Fruit fly (Drosophila melanogaster) whole organism, embryonic: ENCODE results near the gene CG31882.

Experiments used
- CG10543 ChIP-seq: fragments of 200-800 bp; sonication (Bioruptor generic); optimal IDR thresholded peaks from 3 replicates; lab custom pipeline; 2017; ENCODE audit warnings: missing biosample characterization, mild to moderate bottlenecking, missing genetic modification characterization, moderate library complexity
- CG10654 ChIP-seq: fragments of 200-800 bp; sonication (Bioruptor generic); optimal IDR thresholded peaks from 2 replicates; lab custom pipeline; 2016; ENCODE audit warnings: missing biosample characterization, missing genetic modification characterization
- CG12104 ChIP-seq: fragments of 200-800 bp; sonication (Bioruptor generic); optimal IDR thresholded peaks from 3 replicates; lab custom pipeline; 2016; ENCODE audit warnings: missing biosample characterization, missing genetic modification characterization
- CG12219 ChIP-seq: fragments of 200-800 bp; sonication (Bioruptor generic); optimal IDR thresholded peaks from 3 replicates; lab custom pipeline; 2018; ENCODE audit warnings: missing biosample characterization, mild to moderate bottlenecking, missing genetic modification characterization
- CG13287 ChIP-seq: fragments of 200-800 bp; sonication (Bioruptor generic); IDR thresholded peaks from 2 replicates; pipeline ENCODE4 v1.3.6; 2022; ENCODE audit warnings: missing biosample characterization, missing genetic modification characterization; ENCODE audit not compliant: partially characterized antibody
- CG15479 ChIP-seq: fragments of 200-800 bp; sonication (Bioruptor generic); optimal IDR thresholded peaks from 3 replicates; lab custom pipeline; 2019; ENCODE audit warnings: missing biosample characterization, mild to moderate bottlenecking, missing genetic modification characterization, moderate library complexity
- CG15514 ChIP-seq: fragments of 200-800 bp; sonication (Bioruptor generic); optimal IDR thresholded peaks from 3 replicates; lab custom pipeline; 2017; ENCODE audit warnings: missing biosample characterization, missing genetic modification characterization, mild to moderate bottlenecking, moderate library complexity, missing genetic modification reagents
- CG17186 ChIP-seq: fragments of 200-800 bp; sonication (Bioruptor generic); optimal IDR thresholded peaks from 3 replicates; lab custom pipeline; 2017; ENCODE audit warnings: missing biosample characterization, missing genetic modification reagents, missing genetic modification characterization
- CG18619 ChIP-seq: fragments of 200-800 bp; sonication (Bioruptor generic); optimal IDR thresholded peaks from 3 replicates; lab custom pipeline; 2017; ENCODE audit warnings: missing biosample characterization, mild to moderate bottlenecking, missing genetic modification characterization
- CG2202 ChIP-seq: fragments of 200-800 bp; sonication (Bioruptor generic); optimal IDR thresholded peaks from 2 replicates; lab custom pipeline; 2018; ENCODE audit warnings: missing biosample characterization, mild to moderate bottlenecking, missing genetic modification characterization
- CG2678 ChIP-seq: fragments of 200-800 bp; sonication (Bioruptor generic); optimal IDR thresholded peaks from 3 replicates; lab custom pipeline; 2019; ENCODE audit warnings: missing biosample characterization, mild to moderate bottlenecking, missing genetic modification characterization, moderate library complexity
- CG30431 ChIP-seq: fragments of 200-800 bp; sonication (Bioruptor generic); optimal IDR thresholded peaks from 2 replicates; lab custom pipeline; 2017; ENCODE audit warnings: missing biosample characterization, missing genetic modification characterization
- CG3065 ChIP-seq: fragments of 200-800 bp; sonication (Bioruptor generic); optimal IDR thresholded peaks from 2 replicates; lab custom pipeline; 2016; ENCODE audit warnings: missing biosample characterization, missing genetic modification characterization
- CG3407 ChIP-seq: fragments of 200-800 bp; sonication (Bioruptor generic); optimal IDR thresholded peaks from 2 replicates; lab custom pipeline; 2018; ENCODE audit warnings: missing biosample characterization, mild to moderate bottlenecking, missing genetic modification characterization
- CG34224 ChIP-seq: fragments of 200-800 bp; sonication (Bioruptor generic); IDR thresholded peaks from 3 replicates; pipeline ENCODE4 v1.3.6; 2022; ENCODE audit warnings: missing biosample characterization, missing genetic modification characterization; ENCODE audit not compliant: partially characterized antibody
- CG42726 ChIP-seq: fragments of 200-800 bp; sonication (Bioruptor generic); IDR thresholded peaks from 2 replicates; pipeline ENCODE4 v1.3.6; 2022; ENCODE audit warnings: missing biosample characterization, missing genetic modification characterization; ENCODE audit not compliant: partially characterized antibody
- CG4617 ChIP-seq: fragments of 200-800 bp; sonication (Bioruptor generic); optimal IDR thresholded peaks from 3 replicates; lab custom pipeline; 2016; ENCODE audit warnings: missing biosample characterization, missing genetic modification characterization, borderline replicate concordance
- CG4707 ChIP-seq: fragments of 200-800 bp; sonication (Bioruptor generic); optimal IDR thresholded peaks from 2 replicates; lab custom pipeline; 2018; ENCODE audit warnings: missing biosample characterization, mild to moderate bottlenecking, missing genetic modification characterization, moderate library complexity
- CG5180 ChIP-seq: fragments of 200-800 bp; sonication (Bioruptor generic); optimal IDR thresholded peaks from 3 replicates; lab custom pipeline; 2017; ENCODE audit warnings: missing biosample characterization, missing genetic modification characterization, mild to moderate bottlenecking, moderate library complexity, missing genetic modification reagents
- CTCF ChIP-seq: fragments of 200-800 bp; sonication (Bioruptor generic); optimal IDR thresholded peaks from 2 replicates; lab custom pipeline; 2017; ENCODE audit warnings: missing biosample characterization, mild to moderate bottlenecking, missing genetic modification characterization, moderate library complexity
- Camta ChIP-seq: fragments of 200-800 bp; sonication (Bioruptor generic); optimal IDR thresholded peaks from 2 replicates; lab custom pipeline; 2016; ENCODE audit warnings: missing biosample characterization, missing genetic modification characterization
- D19A ChIP-seq: fragments of 200-800 bp; optimal IDR thresholded peaks from 3 replicates; lab custom pipeline; 2019; ENCODE audit warnings: missing biosample characterization, mild to moderate bottlenecking, missing genetic modification characterization, moderate library complexity
- Dip2 ChIP-seq: fragments of 200-800 bp; sonication (Bioruptor generic); IDR thresholded peaks from 2 replicates; pipeline ENCODE4 v1.3.6; 2022; ENCODE audit warnings: missing biosample characterization, missing genetic modification characterization
- Doc2 ChIP-seq: fragments of 200-800 bp; sonication (Bioruptor generic); IDR thresholded peaks from 2 replicates; pipeline ENCODE4 v1.3.6; 2022; ENCODE audit warnings: missing biosample characterization, missing genetic modification characterization
- GATAe ChIP-seq: fragments of 200-800 bp; sonication (Bioruptor generic); conservative IDR thresholded peaks from 2 replicates; pipeline ENCODE4 v1.3.6; 2022; ENCODE audit warnings: missing biosample characterization, missing genetic modification characterization
- Hey ChIP-seq: fragments of 200-800 bp; sonication (Bioruptor generic); optimal IDR thresholded peaks from 3 replicates; lab custom pipeline; 2018; ENCODE audit warnings: missing biosample characterization, mild to moderate bottlenecking, missing genetic modification characterization
- HmgD ChIP-seq: fragments of 200-800 bp; sonication (Bioruptor generic); optimal IDR thresholded peaks from 3 replicates; lab custom pipeline; 2016; ENCODE audit warnings: missing biosample characterization, missing genetic modification characterization
- Hmx ChIP-seq: fragments of 200-800 bp; sonication (Bioruptor generic); optimal IDR thresholded peaks from 2 replicates; lab custom pipeline; 2016; ENCODE audit warnings: missing biosample characterization, missing genetic modification characterization
- Hr3 ChIP-seq: fragments of 200-800 bp; sonication (Bioruptor generic); optimal IDR thresholded peaks from 3 replicates; lab custom pipeline; 2016; ENCODE audit warnings: missing biosample characterization, missing genetic modification characterization
- Myb ChIP-seq: fragments of 200-800 bp; sonication (Bioruptor generic); optimal IDR thresholded peaks from 2 replicates; lab custom pipeline; 2016; ENCODE audit warnings: missing biosample characterization, missing genetic modification characterization
- Oli ChIP-seq: fragments of 200-800 bp; sonication (Bioruptor generic); optimal IDR thresholded peaks from 2 replicates; lab custom pipeline; 2018; ENCODE audit warnings: missing biosample characterization, mild to moderate bottlenecking, missing genetic modification characterization, moderate library complexity
- Opbp ChIP-seq: fragments of 200-800 bp; sonication (Bioruptor generic); IDR thresholded peaks from 3 replicates; pipeline ENCODE4 v1.3.6; 2022; ENCODE audit warnings: missing biosample characterization, missing genetic modification characterization; ENCODE audit not compliant: partially characterized antibody
- Sox102F ChIP-seq: fragments of 200-800 bp; sonication (Bioruptor generic); optimal IDR thresholded peaks from 2 replicates; lab custom pipeline; 2018; ENCODE audit warnings: missing biosample characterization, mild to moderate bottlenecking, missing genetic modification characterization, moderate library complexity
- ab ChIP-seq: fragments of 200-800 bp; sonication (Bioruptor generic); optimal IDR thresholded peaks from 2 replicates; lab custom pipeline; 2016; ENCODE audit warnings: missing biosample characterization, missing genetic modification characterization
- cad ChIP-seq: fragments of >200 bp; optimal IDR thresholded peaks from 2 replicates; lab custom pipeline; 2017; ENCODE audit warnings: missing biosample characterization, missing genetic modification characterization
- chinmo ChIP-seq: fragments of 200-800 bp; sonication (Bioruptor generic); IDR thresholded peaks from 4 replicates; pipeline ENCODE4 v1.3.6; 2022; ENCODE audit warnings: missing biosample characterization, missing genetic modification characterization; ENCODE audit not compliant: partially characterized antibody
- dimm ChIP-seq: fragments of 200-800 bp; sonication (Bioruptor generic); IDR thresholded peaks from 2 replicates; pipeline ENCODE4 v1.3.6; 2022; ENCODE audit warnings: missing biosample characterization, missing genetic modification characterization
- gcm ChIP-seq: fragments of 200-800 bp; sonication (Bioruptor generic); optimal IDR thresholded peaks from 2 replicates; lab custom pipeline; 2019; ENCODE audit warnings: missing biosample characterization, mild to moderate bottlenecking, missing genetic modification characterization, moderate library complexity
- gem ChIP-seq: fragments of 200-800 bp; sonication (Bioruptor generic); optimal IDR thresholded peaks from 2 replicates; lab custom pipeline; 2019; ENCODE audit warnings: missing biosample characterization, mild to moderate bottlenecking, missing genetic modification characterization, moderate library complexity
- grau ChIP-seq: fragments of 200-800 bp; optimal IDR thresholded peaks from 3 replicates; lab custom pipeline; 2019; ENCODE audit warnings: missing biosample characterization, mild to moderate bottlenecking, missing genetic modification characterization, moderate library complexity
- lbe ChIP-seq: fragments of 200-800 bp; sonication (Bioruptor generic); optimal IDR thresholded peaks from 2 replicates; lab custom pipeline; 2016; ENCODE audit warnings: missing biosample characterization, mild to moderate bottlenecking, missing genetic modification characterization
- lilli ChIP-seq: fragments of 200-800 bp; sonication (Bioruptor generic); optimal IDR thresholded peaks from 3 replicates; lab custom pipeline; 2016; ENCODE audit warnings: missing biosample characterization, missing genetic modification characterization
- nom ChIP-seq: fragments of 200-800 bp; sonication (Bioruptor generic); optimal IDR thresholded peaks from 2 replicates; lab custom pipeline; 2017; ENCODE audit warnings: missing biosample characterization, missing genetic modification characterization, mild to moderate bottlenecking, moderate library complexity, missing genetic modification reagents
- pros ChIP-seq: fragments of 200-800 bp; sonication (Bioruptor generic); optimal IDR thresholded peaks from 3 replicates; lab custom pipeline; 2019; ENCODE audit warnings: missing biosample characterization, mild to moderate bottlenecking, missing genetic modification characterization, moderate library complexity
- shn ChIP-seq: fragments of 200-800 bp; sonication (Bioruptor generic); optimal IDR thresholded peaks from 3 replicates; lab custom pipeline; 2016; ENCODE audit warnings: missing biosample characterization, missing genetic modification characterization
- tgo ChIP-seq: fragments of 200-800 bp; sonication (Bioruptor generic); IDR thresholded peaks from 3 replicates; pipeline ENCODE4 v1.3.6; 2022; ENCODE audit warnings: missing biosample characterization, missing genetic modification characterization
- tin ChIP-seq: fragments of 200-800 bp; sonication (Bioruptor generic); optimal IDR thresholded peaks from 3 replicates; lab custom pipeline; 2016; ENCODE audit warnings: missing biosample characterization, missing genetic modification characterization
- tio ChIP-seq: fragments of 200-800 bp; sonication (Bioruptor generic); optimal IDR thresholded peaks from 2 replicates; lab custom pipeline; 2017; ENCODE audit warnings: missing biosample characterization, missing genetic modification characterization, inconsistent platforms
- toy ChIP-seq: fragments of 200-800 bp; sonication (Bioruptor generic); IDR thresholded peaks from 2 replicates; pipeline ENCODE4 v1.3.6; 2022; ENCODE audit warnings: missing biosample characterization, missing genetic modification characterization
- vnd ChIP-seq: fragments of 200-800 bp; sonication (Bioruptor generic); IDR thresholded peaks from 3 replicates; pipeline ENCODE4 v1.3.6; 2022; ENCODE audit warnings: missing biosample characterization, missing genetic modification characterization; ENCODE audit not compliant: partially characterized antibody
- wek ChIP-seq: fragments of 200-800 bp; sonication (Bioruptor generic); optimal IDR thresholded peaks from 3 replicates; lab custom pipeline; 2018; ENCODE audit warnings: missing biosample characterization, mild to moderate bottlenecking, missing genetic modification characterization, moderate library complexity

Gene CG31882

DNA sequence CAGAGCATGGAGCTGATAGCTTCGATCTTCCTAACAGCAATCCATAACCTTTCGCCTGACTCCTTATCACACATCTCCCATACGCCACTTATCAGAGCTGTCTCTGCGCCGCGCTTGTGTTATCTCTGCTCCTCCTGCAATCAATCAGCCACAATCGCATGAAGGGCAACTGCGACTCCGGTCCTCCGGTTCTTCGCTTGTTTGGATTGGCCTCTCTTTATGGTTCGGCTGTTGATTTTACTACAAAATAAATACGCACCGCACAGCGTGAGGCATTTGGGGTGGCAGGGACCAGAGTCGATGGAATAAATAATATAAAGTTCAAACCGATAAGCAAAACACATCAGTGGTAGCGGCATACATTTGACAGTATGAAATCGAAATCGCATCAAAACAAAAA, 8.0 kb upstream of the CG31882 start (continued):
- TF ChIP-seq wek (GFP tag; lab: Kevin White, UChicago) (peak; percentile 57), Opbp (GFP tag; lab: Robert Waterston, UW) (no peak), CG4617 (GFP tag; lab: Kevin White, UChicago) (no peak), CG34224 (GFP tag; lab: Robert Waterston, UW) (no peak), gcm (GFP tag; lab: Kevin White, UChicago) (peak; percentile 78), CG10654 (GFP tag; lab: Kevin White, UChicago) (peak; percentile 58), vnd (no peak), CG4707 (GFP tag; lab: Kevin White, UChicago) (peak; percentile 46), gem (tag; lab: Kevin White, UChicago) (peak; percentile 67), CG2678 (tag; lab: Kevin White, UChicago) (peak; percentile 71), CG15479 (GFP tag; lab: Kevin White, UChicago) (peak; percentile 40), Sox102F (GFP tag; lab: Kevin White, UChicago) (no peak), CG10543 (GFP tag; lab: Kevin White, UChicago) (peak; percentile 34), shn (GFP tag; lab: Kevin White, UChicago) (peak; percentile 49), Hmx (GFP tag; lab: Kevin White, UChicago) (no peak), lilli (no peak), chinmo (GFP tag; lab: Robert Waterston, UW) (no peak), Hey (tag; lab: Kevin White, UChicago) (peak; percentile 16), GATAe (GFP tag; lab: Robert Waterston, UW) (peak; percentile 32; the same call in 1 of the 2 replicates), CG17186 (peak; percentile 11), CG15514 (GFP tag; lab: Kevin White, UChicago) (peak; percentile 17), Hr3 (GFP tag; lab: Kevin White, UChicago) (no peak), nom (GFP tag; lab: Kevin White, UChicago) (no peak), dimm (GFP tag; lab: Robert Waterston, UW) (peak; percentile 53; the same call in 1 of the 2 replicates), toy (GFP tag; lab: Robert Waterston, UW) (no peak), cad (no peak), CG12219 (peak; percentile 3), Doc2 (GFP tag; lab: Robert Waterston, UW) (no peak), CG13287 (GFP tag; lab: Robert Waterston, UW) (no peak), HmgD (GFP tag; lab: Kevin White, UChicago) (no peak), CG2202 (tag; lab: Kevin White, UChicago) (peak; percentile 83), lbe (GFP tag; lab: Kevin White, UChicago) (no peak), CG3065 (GFP tag; lab: Kevin White, UChicago) (peak; percentile 14), Myb (GFP tag; lab: Kevin White, UChicago) (no peak), CG12104 (GFP tag; lab: Kevin White, UChicago) (peak; percentile 39), CTCF (no peak), CG3407 (GFP tag; lab: Kevin White, UChicago) (peak; percentile 71), CG18619 (peak; percentile 53), tgo (GFP tag; lab: Robert Waterston, UW) (peak; percentile 34; the same call in 1 of the 3 replicates), Dip2 (GFP tag; lab: Robert Waterston, UW) (no peak), tin (peak; percentile 21), D19A (tag; lab: Kevin White, UChicago) (peak; percentile 64), CG5180 (GFP tag; lab: Kevin White, UChicago) (peak; percentile 24), CG30431 (GFP tag; lab: Kevin White, UChicago) (peak; percentile 39), pros (peak; percentile 24), ab (no peak), CG42726 (GFP tag; lab: Robert Waterston, UW) (no peak), Oli (no peak), grau (tag; lab: Kevin White, UChicago) (no peak), Camta (GFP tag; lab: Kevin White, UChicago) (peak; percentile 63), tio (GFP tag; lab: Kevin White, UChicago) (peak; percentile 63)
